Worm (Caenorhabditis elegans) whole organism, L3 larva: ENCODE results near the gene clec-136.

ENCODE experiments used
- ZK546.5 ChIP-seq: sonication (generic microtip); optimal IDR thresholded peaks from 2 replicates; lab custom pipeline; 2017; ENCODE audit warnings: missing biosample characterization, missing genetic modification characterization
- mdl-1 ChIP-seq: fragments of 150-350 bp; optimal IDR thresholded peaks from 2 replicates; lab custom pipeline; 2014; ENCODE audit warnings: missing biosample characterization, missing genetic modification characterization
- nhr-23 ChIP-seq: fragments of 150-350 bp; optimal IDR thresholded peaks from 2 replicates; lab custom pipeline; 2014; ENCODE audit warnings: missing biosample characterization, missing genetic modification reagents, missing genetic modification characterization

ce11 chrII:4571868-4572267 is 44.5 kb downstream of the clec-136 start, which contains the start of gene vab-1:
- TF ChIP-seq nhr-23 (no peak), mdl-1 (tag; lab: Kevin White, UChicago) (no peak), ZK546.5 (tag; lab: Kevin White, UChicago) (no peak)
